Worm (Caenorhabditis elegans): ENCODE data around the gene Y105C5A.1268.

DNA sequence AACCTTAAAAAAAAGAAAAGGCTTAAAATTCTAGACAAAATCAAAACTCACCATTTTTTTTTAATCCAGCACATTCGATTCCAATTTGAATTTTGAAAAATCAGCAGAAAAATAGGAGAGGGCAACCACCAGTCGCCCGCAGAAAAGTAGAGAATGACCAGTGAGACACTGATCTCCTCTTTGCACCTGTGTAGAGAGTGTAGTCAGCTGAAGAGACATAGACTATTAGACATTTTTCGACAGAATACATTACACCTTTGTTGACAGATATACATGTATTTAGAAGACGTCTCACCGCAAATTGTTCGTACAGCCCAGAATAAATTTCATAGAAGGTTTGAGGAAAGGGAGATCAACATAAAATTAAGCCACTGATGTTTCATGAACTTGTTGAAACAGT is 2.0 kb upstream of the Y105C5A.1268 start:
- TF ChIP-seq T22C8.4 (GFP tag; IDR thresholded peaks at IDR 0.05) (no peak), cog-1 (tag; optimal IDR thresholded peaks at IDR 0.05) (no peak)

All from whole organism, midembryonic.